Worm (Caenorhabditis elegans) whole organism, L4 larva: Measurements from ENCODE around the gene F35G12.7.

ENCODE experiments used
- D1046.2 ChIP-seq: fragments of 200-800 bp; sonication (Bioruptor generic); IDR thresholded peaks from 2 replicates; pipeline ENCODE4 v1.3.6; 2022; ENCODE audit warnings: missing genetic modification characterization, missing compliant biosample characterization
- F10B5.3 ChIP-seq: sonication (generic microtip); optimal IDR thresholded peaks from 2 replicates; lab custom pipeline; 2016; ENCODE audit warnings: mild to moderate bottlenecking, missing genetic modification characterization, missing compliant biosample characterization
- F26F4.8 ChIP-seq: fragments of 200-800 bp; sonication (Bioruptor generic); conservative IDR thresholded peaks from 2 replicates; pipeline ENCODE4 v1.3.6; 2022; ENCODE audit warnings: missing genetic modification characterization, missing compliant biosample characterization
- F44E2.7 ChIP-seq: fragments of 200-800 bp; sonication (Bioruptor generic); IDR thresholded peaks from 2 replicates; pipeline ENCODE4 v2.1.2; 2022; ENCODE audit warnings: missing genetic modification characterization, missing compliant biosample characterization
- F49E8.2 ChIP-seq: sonication (generic microtip); optimal IDR thresholded peaks from 2 replicates; lab custom pipeline; 2016; ENCODE audit warnings: missing compliant biosample characterization, mild to moderate bottlenecking, missing genetic modification characterization, borderline replicate concordance
- Y105C5A.15 ChIP-seq: fragments of 200-800 bp; sonication (Bioruptor generic); IDR thresholded peaks from 2 replicates; pipeline ENCODE4 v1.3.6; 2022; ENCODE audit warnings: missing genetic modification characterization, missing compliant biosample characterization
- Y75B8A.6 ChIP-seq: fragments of 200-800 bp; sonication (Bioruptor generic); IDR thresholded peaks from 2 replicates; pipeline ENCODE4 v1.3.6; 2022; ENCODE audit warnings: missing genetic modification reagents, missing genetic modification characterization, missing compliant biosample characterization
- ZK337.2 ChIP-seq: fragments of 200-800 bp; sonication (Bioruptor generic); IDR thresholded peaks from 2 replicates; pipeline ENCODE4 v1.3.6; 2022; ENCODE audit warnings: missing genetic modification reagents, missing genetic modification characterization, missing compliant biosample characterization
- arid-1 ChIP-seq: fragments of 200-800 bp; sonication (Bioruptor generic); conservative IDR thresholded peaks from 2 replicates; pipeline ENCODE4 v1.3.6; 2022; ENCODE audit warnings: missing genetic modification reagents, missing genetic modification characterization, missing compliant biosample characterization
- attf-4 ChIP-seq: sonication (generic microtip); optimal IDR thresholded peaks from 3 replicates; lab custom pipeline; 2017; ENCODE audit warnings: missing biosample characterization, missing genetic modification characterization
- ceh-28 ChIP-seq: fragments of 150-350 bp; optimal IDR thresholded peaks from 2 replicates; lab custom pipeline; 2014; ENCODE audit warnings: missing biosample characterization, missing genetic modification reagents, missing genetic modification characterization
- ceh-62 ChIP-seq: sonication (generic microtip); optimal IDR thresholded peaks from 2 replicates; lab custom pipeline; 2017; ENCODE audit warnings: missing biosample characterization, missing genetic modification characterization
- ces-1 ChIP-seq: fragments of 150-350 bp; sonication (generic microtip); optimal IDR thresholded peaks from 4 replicates; lab custom pipeline; 2014; ENCODE audit warnings: missing biosample characterization, missing genetic modification reagents, missing genetic modification characterization
- daf-12 ChIP-seq: fragments of 150-350 bp; optimal IDR thresholded peaks from 2 replicates; lab custom pipeline; 2014; ENCODE audit warnings: missing biosample characterization, missing genetic modification reagents, missing genetic modification characterization
- daf-16 ChIP-seq, 3 experiments: sonication (generic microtip); optimal IDR thresholded peaks; 2 replicates each; lab custom pipeline; 2016 to 2017; ENCODE audit warnings: missing genetic modification characterization in 3 of 3, missing genetic modification reagents in 3 of 3, mild to moderate bottlenecking in 2 of 3, missing compliant biosample characterization in 2 of 3, missing biosample characterization in 1 of 3, moderate library complexity in 1 of 3
- dmd-8 ChIP-seq: fragments of 200-800 bp; sonication (Bioruptor generic); IDR thresholded peaks from 2 replicates; pipeline ENCODE4 v1.3.6; 2022; ENCODE audit warnings: missing genetic modification characterization, missing compliant biosample characterization
- duxl-1 ChIP-seq: sonication (generic microtip); optimal IDR thresholded peaks from 2 replicates; lab custom pipeline; 2016; ENCODE audit warnings: mild to moderate bottlenecking, missing genetic modification characterization, moderate library complexity, missing compliant biosample characterization; ENCODE audit not compliant: poor library complexity
- dve-1 ChIP-seq: sonication (generic microtip); optimal IDR thresholded peaks from 2 replicates; lab custom pipeline; 2017; ENCODE audit warnings: antibody characterized with exemption, mild to moderate bottlenecking, missing genetic modification characterization, missing compliant biosample characterization; ENCODE audit not compliant: insufficient read depth
- fkh-10 ChIP-seq: fragments of 150-350 bp; optimal IDR thresholded peaks from 2 replicates; lab custom pipeline; 2014; ENCODE audit warnings: missing biosample characterization, missing genetic modification reagents, missing genetic modification characterization
- hlh-30 ChIP-seq: sonication (generic microtip); optimal IDR thresholded peaks from 2 replicates; lab custom pipeline; 2017; ENCODE audit warnings: antibody characterized with exemption, mild to moderate bottlenecking, missing genetic modification characterization, missing compliant biosample characterization; ENCODE audit not compliant: insufficient read depth
- jun-1 ChIP-seq: fragments of 150-350 bp; optimal IDR thresholded peaks from 2 replicates; lab custom pipeline; 2014; ENCODE audit warnings: missing biosample characterization, missing genetic modification reagents, missing genetic modification characterization
- lim-7 ChIP-seq: fragments of 200-800 bp; sonication (Bioruptor generic); IDR thresholded peaks from 2 replicates; pipeline ENCODE4 v1.3.6; 2022; ENCODE audit warnings: missing genetic modification characterization, missing compliant biosample characterization
- lin-1 ChIP-seq: fragments of 200-800 bp; sonication (Bioruptor generic); IDR thresholded peaks from 2 replicates; pipeline ENCODE4 v1.3.6; 2022; ENCODE audit warnings: missing genetic modification reagents, missing genetic modification characterization, missing compliant biosample characterization
- lin-38 ChIP-seq: fragments of 200-800 bp; sonication (Bioruptor generic); IDR thresholded peaks from 2 replicates; pipeline ENCODE4 v1.3.6; 2022; ENCODE audit warnings: missing genetic modification reagents, missing genetic modification characterization, missing compliant biosample characterization
- lsy-2 ChIP-seq, 2 experiments: fragments of 150-350 bp in 1 of 2; sonication (generic microtip) in 1 of 2; optimal IDR thresholded peaks; 2 replicates each; lab custom pipeline; 2014 to 2017; ENCODE audit warnings: missing biosample characterization in 2 of 2, missing genetic modification characterization in 2 of 2
- madf-5 ChIP-seq, 2 experiments: fragments of 200-800 bp; sonication (Bioruptor generic); IDR thresholded peaks; 2 replicates each; pipeline ENCODE4 v1.3.6; 2022; ENCODE audit warnings: missing compliant biosample characterization in 2 of 2, missing genetic modification characterization in 2 of 2
- madf-9 ChIP-seq: fragments of 200-800 bp; sonication (Bioruptor generic); conservative IDR thresholded peaks from 2 replicates; pipeline ENCODE4 v1.3.6; 2022; ENCODE audit warnings: missing genetic modification reagents, missing genetic modification characterization, missing compliant biosample characterization
- mdt-29 ChIP-seq: fragments of 200-800 bp; sonication (Bioruptor generic); IDR thresholded peaks from 2 replicates; pipeline ENCODE4 v1.3.6; 2022; ENCODE audit warnings: missing genetic modification reagents, missing genetic modification characterization, missing compliant biosample characterization
- nhr-10 ChIP-seq: fragments of 150-350 bp; optimal IDR thresholded peaks from 2 replicates; lab custom pipeline; 2014; ENCODE audit warnings: missing biosample characterization, missing genetic modification characterization
- nhr-25 ChIP-seq: sonication (generic microtip); optimal IDR thresholded peaks from 2 replicates; lab custom pipeline; 2017; ENCODE audit warnings: missing genetic modification characterization, mild to moderate bottlenecking, missing compliant biosample characterization, antibody characterized with exemption, moderate library complexity, borderline replicate concordance; ENCODE audit not compliant: insufficient read depth
- nhr-42 ChIP-seq: fragments of 200-800 bp; sonication (Bioruptor generic); IDR thresholded peaks from 2 replicates; pipeline ENCODE4 v1.3.6; 2022; ENCODE audit warnings: missing genetic modification characterization, missing compliant biosample characterization
- nhr-6 ChIP-seq: fragments of 150-350 bp; optimal IDR thresholded peaks from 2 replicates; lab custom pipeline; 2014; ENCODE audit warnings: missing biosample characterization, missing genetic modification characterization
- nhr-76 ChIP-seq: fragments of 150-350 bp; optimal IDR thresholded peaks from 2 replicates; lab custom pipeline; 2014; ENCODE audit warnings: missing biosample characterization, missing genetic modification characterization
- pha-4 ChIP-seq, 2 experiments: fragments of 150-350 bp in 1 of 2; fragments of 200-800 bp in 1 of 2; sonication (Bioruptor generic) in 1 of 2; IDR thresholded peaks in 1 of 2; optimal IDR thresholded peaks in 1 of 2; 2 replicates each; pipeline versions ENCODE4 v1.3.6 to Lab custom; 2014 to 2022; ENCODE audit warnings: missing genetic modification characterization in 2 of 2, missing genetic modification reagents in 2 of 2, missing biosample characterization in 1 of 2, missing compliant biosample characterization in 1 of 2
- rbr-2 ChIP-seq: sonication (generic microtip); optimal IDR thresholded peaks from 2 replicates; lab custom pipeline; 2016; ENCODE audit warnings: missing genotype, missing genetic modification characterization, missing compliant biosample characterization
- snpc-4 ChIP-seq: fragments of 150-350 bp; optimal IDR thresholded peaks from 2 replicates; lab custom pipeline; 2014; ENCODE audit warnings: missing biosample characterization, missing genetic modification characterization
- spr-3 ChIP-seq: fragments of 200-800 bp; sonication (Bioruptor generic); optimal IDR thresholded peaks from 2 replicates; lab custom pipeline; 2018; ENCODE audit warnings: mild to moderate bottlenecking, missing genetic modification characterization, missing compliant biosample characterization
- tra-1 ChIP-seq: fragments of 200-800 bp; sonication (Bioruptor generic); IDR thresholded peaks from 2 replicates; pipeline ENCODE4 v1.3.6; 2022; ENCODE audit warnings: missing genetic modification reagents, missing genetic modification characterization, missing compliant biosample characterization
- unc-130 ChIP-seq: sonication (generic microtip); optimal IDR thresholded peaks from 2 replicates; lab custom pipeline; 2016; ENCODE audit warnings: missing genetic modification reagents, missing genetic modification characterization, missing compliant biosample characterization
- unc-39 ChIP-seq: sonication (generic microtip); optimal IDR thresholded peaks from 2 replicates; lab custom pipeline; 2017; ENCODE audit warnings: missing biosample characterization, missing genetic modification characterization
- zag-1 ChIP-seq: fragments of 150-350 bp; optimal IDR thresholded peaks from 2 replicates; lab custom pipeline; 2014; ENCODE audit warnings: missing biosample characterization, missing genetic modification characterization
- zfp-2 ChIP-seq: sonication (generic microtip); optimal IDR thresholded peaks from 2 replicates; lab custom pipeline; 2016; ENCODE audit warnings: mild to moderate bottlenecking, missing genetic modification characterization, missing compliant biosample characterization

The F35G12.7 gene

DNA sequence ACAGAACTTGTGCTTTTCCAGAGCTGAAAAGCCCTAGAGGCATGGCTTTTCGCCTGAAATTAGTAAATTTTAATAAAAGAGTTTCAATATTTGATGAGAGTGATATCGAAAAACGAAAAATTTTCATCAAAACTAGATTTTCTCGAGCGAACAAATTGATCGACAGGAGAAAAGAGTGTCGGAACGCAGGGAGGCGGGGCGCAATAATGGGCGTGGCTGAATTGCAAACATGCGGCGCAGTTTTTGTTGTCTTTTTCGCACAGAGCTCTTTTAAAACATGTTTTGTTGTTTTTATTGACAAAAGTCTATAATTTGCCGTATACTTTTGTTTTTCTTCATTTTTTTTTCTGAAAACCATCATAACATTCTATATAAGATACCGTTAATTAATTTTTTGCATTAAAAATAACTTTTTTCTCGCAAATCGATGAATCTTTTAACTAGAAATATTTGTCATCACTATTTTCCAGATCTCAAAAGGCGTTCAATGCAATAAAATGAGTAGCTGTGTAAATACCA lies 8.7 kb downstream of the F35G12.7 start, which contains the start of the genes sel-5 and wdr-48 (continued):
- no peak for TF ChIP-seq snpc-4
- TF ChIP-seq zag-1 (tag; lab: Kevin White, UChicago), result no peak
- no peak for TF ChIP-seq duxl-1
- no peak for TF ChIP-seq madf-9
- TF ChIP-seq F44E2.7 (GFP tag; lab: Robert Waterston, UW), result no peak
- TF ChIP-seq nhr-76 (tag; lab: Kevin White, UChicago), result no peak
- TF ChIP-seq nhr-42 (GFP tag; lab: Robert Waterston, UW), result no peak
- TF ChIP-seq unc-130 (GFP tag; lab: Kevin White, UChicago), result no peak
- TF ChIP-seq daf-16 (GFP tag; optimal IDR thresholded peaks at IDR 0.05; lab: Kevin White, UChicago), result no peak
- TF ChIP-seq daf-16 (tag; optimal IDR thresholded peaks at IDR 0.05; lab: Kevin White, UChicago), result peak; percentile 33
- TF ChIP-seq unc-39 (tag; lab: Kevin White, UChicago), result no peak
- TF ChIP-seq lim-7 (GFP tag; lab: Robert Waterston, UW), result no peak
- TF ChIP-seq mdt-29 (GFP tag; lab: Robert Waterston, UW), result no peak
- TF ChIP-seq spr-3 (GFP tag; lab: Kevin White, UChicago), result no peak
- TF ChIP-seq jun-1, result no peak
- TF ChIP-seq nhr-10, result no peak
- TF ChIP-seq ZK337.2 (GFP tag; lab: Robert Waterston, UW), result no peak
- no peak for TF ChIP-seq arid-1 (GFP tag; lab: Robert Waterston, UW)
- TF ChIP-seq ceh-62, result no peak
- no peak for TF ChIP-seq F10B5.3
- no peak for TF ChIP-seq F49E8.2 (tag; lab: Kevin White, UChicago)
- TF ChIP-seq dve-1 (tag; lab: Kevin White, UChicago), result peak; percentile 25
- TF ChIP-seq rbr-2 (tag; lab: Kevin White, UChicago), result peak; percentile 5
- no peak for TF ChIP-seq lin-1 (GFP tag; lab: Robert Waterston, UW)
- peak; percentile 22 for TF ChIP-seq nhr-6
- no peak for TF ChIP-seq tra-1
- TF ChIP-seq dmd-8 (GFP tag; lab: Robert Waterston, UW), result no peak
- TF ChIP-seq Y105C5A.15 (GFP tag; lab: Robert Waterston, UW), result no peak
- no peak for TF ChIP-seq Y75B8A.6 (GFP tag; lab: Robert Waterston, UW)
- TF ChIP-seq lsy-2 (tag; optimal IDR thresholded peaks at IDR 0.05; lab: Kevin White, UChicago), result peak in 1 of 2 experiments; percentile 62
- peak; percentile 28 for TF ChIP-seq hlh-30
- no peak for TF ChIP-seq fkh-10 (GFP tag; lab: Kevin White, UChicago)
- no peak for TF ChIP-seq zfp-2
- no peak for TF ChIP-seq D1046.2 (GFP tag; lab: Robert Waterston, UW)
- TF ChIP-seq lin-38 (GFP tag; lab: Robert Waterston, UW), result no peak; the same call in 1 of the 2 replicates
- TF ChIP-seq ces-1 (GFP tag; lab: Kevin White, UChicago), result no peak
- no peak for TF ChIP-seq daf-12 (tag; lab: Kevin White, UChicago)
- TF ChIP-seq pha-4 (GFP tag; IDR thresholded peaks at IDR 0.05; lab: Robert Waterston, UW), result no peak
- peak; percentile 1 for TF ChIP-seq pha-4 (tag; optimal IDR thresholded peaks at IDR 0.05; lab: Kevin White, UChicago)
- no peak for TF ChIP-seq ceh-28 (tag; lab: Kevin White, UChicago)
- no peak for TF ChIP-seq madf-5 (GFP tag; IDR thresholded peaks at IDR 0.05; lab: Robert Waterston, UW)
- TF ChIP-seq nhr-25 (tag; lab: Kevin White, UChicago), result no peak
- no peak for TF ChIP-seq F26F4.8 (GFP tag; lab: Robert Waterston, UW)
- TF ChIP-seq attf-4 (tag; lab: Kevin White, UChicago), result no peak
